Fruit fly (Drosophila melanogaster): ENCODE data around the gene CG32554.
A peak's percentile ranks its signal among the peaks of the same experiment; 100 is the strongest.

The CG32554 gene

dm6 chrX:17830211-17830616 lies 22.3 kb downstream of the CG32554 start:
- TF ChIP-seq insv (optimal IDR thresholded peaks at IDR 0.05) (no peak), ttk (optimal IDR thresholded peaks at IDR 0.05) (no peak), Myc (optimal IDR thresholded peaks at IDR 0.05) (no peak), psq (optimal IDR thresholded peaks at IDR 0.05) (no peak), Sin3A (optimal IDR thresholded peaks at IDR 0.05) (no peak), h (optimal IDR thresholded peaks at IDR 0.05) (no peak)

DNA sequence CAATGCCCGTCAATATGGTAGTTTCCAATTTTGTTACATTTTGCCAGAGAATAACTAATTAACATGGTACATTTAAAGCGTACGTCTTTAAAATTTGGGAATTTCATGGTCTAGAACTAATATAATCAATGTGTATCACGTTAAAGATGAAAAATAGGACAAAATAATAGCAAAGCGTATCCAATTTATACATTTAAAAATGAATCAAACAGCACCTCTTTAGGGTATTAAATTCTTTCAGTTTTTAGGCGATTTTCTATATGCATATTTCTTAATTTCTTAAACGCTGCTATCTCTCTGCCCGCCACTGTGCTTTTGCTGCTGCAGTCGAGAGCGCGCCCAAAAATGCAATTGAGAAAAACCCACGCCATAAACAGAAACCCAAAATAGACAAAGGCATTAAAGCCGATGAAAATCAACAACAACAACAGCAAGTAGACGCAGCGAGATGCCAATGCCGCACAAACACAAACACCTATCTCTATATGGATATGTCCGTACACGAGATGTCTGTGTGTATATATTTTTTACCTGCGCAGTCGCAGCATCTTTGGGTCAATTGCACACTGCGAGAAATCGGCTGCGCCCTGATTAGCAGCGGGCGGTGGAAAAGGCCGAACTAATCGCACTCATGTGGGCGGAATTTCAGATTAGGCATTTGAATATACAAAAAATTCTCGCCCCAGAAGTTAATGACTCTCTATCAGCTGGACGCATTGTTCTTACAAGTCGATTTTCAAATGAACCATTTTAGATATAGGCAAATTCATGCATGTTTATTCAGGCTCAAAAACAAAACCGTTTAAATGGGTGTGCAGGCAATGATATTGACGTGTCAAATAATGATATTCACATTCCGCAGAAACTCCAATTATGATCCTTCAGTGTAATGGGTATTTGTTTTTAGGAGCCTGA lies 23.1 kb downstream of the CG32554 start:
- TF ChIP-seq insv (optimal IDR thresholded peaks at IDR 0.05) (no peak), psq (optimal IDR thresholded peaks at IDR 0.05) (no peak), Sin3A (optimal IDR thresholded peaks at IDR 0.05) (no peak), ttk (optimal IDR thresholded peaks at IDR 0.05) (no peak), h (optimal IDR thresholded peaks at IDR 0.05) (no peak), Myc (optimal IDR thresholded peaks at IDR 0.05) (no peak)

DNA sequence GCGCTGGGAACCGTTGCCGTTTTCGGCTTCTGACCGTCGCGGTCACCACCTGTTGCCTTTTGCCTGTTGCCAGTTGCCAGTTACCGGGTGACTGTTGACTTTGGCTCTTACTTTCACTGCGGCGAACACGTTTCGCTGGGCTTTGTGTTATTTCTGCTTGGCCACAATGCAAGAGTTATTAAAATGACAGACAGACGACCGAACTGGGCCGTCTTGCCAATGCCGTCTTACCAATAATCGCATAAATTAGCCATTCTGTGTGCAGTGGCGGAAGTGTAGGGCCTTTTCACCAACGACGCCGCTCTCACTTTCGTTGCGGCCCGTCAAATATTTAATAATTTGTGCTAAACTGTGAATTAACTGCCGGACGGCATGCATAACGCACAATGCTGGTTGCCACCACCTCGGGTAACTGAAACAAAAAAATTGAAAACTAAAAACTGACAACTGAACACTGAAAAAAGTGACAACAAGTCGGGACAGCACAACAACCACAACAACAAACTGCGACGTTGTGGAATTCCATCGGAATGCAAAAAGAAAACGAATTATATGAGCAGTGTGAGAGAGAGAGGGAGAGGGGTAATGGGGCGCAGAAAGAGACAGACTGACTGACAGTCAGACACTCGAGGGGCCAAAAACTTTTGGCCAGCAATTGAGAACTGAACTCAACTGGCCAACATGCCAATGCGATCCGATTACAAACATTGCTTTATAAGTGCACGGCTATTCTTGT lies 24.0 kb downstream of the CG32554 start:
- TF ChIP-seq h (optimal IDR thresholded peaks at IDR 0.05): no peak
- TF ChIP-seq ttk (optimal IDR thresholded peaks at IDR 0.05): no peak
- no peak for TF ChIP-seq insv (optimal IDR thresholded peaks at IDR 0.05)
- no peak for TF ChIP-seq Myc (optimal IDR thresholded peaks at IDR 0.05)
- no peak for TF ChIP-seq psq (optimal IDR thresholded peaks at IDR 0.05)
- TF ChIP-seq Sin3A (optimal IDR thresholded peaks at IDR 0.05): no peak

dm6 chrX:17826807-17827703 lies 25.4 kb downstream of the CG32554 start, which contains the start of gene Socs16D:
Gene Socs16D, minus strand, starts transcription at chrX:17827564.
- TF ChIP-seq insv (optimal IDR thresholded peaks at IDR 0.05) (peak; percentile 100), psq (optimal IDR thresholded peaks at IDR 0.05) (no peak)

DNA sequence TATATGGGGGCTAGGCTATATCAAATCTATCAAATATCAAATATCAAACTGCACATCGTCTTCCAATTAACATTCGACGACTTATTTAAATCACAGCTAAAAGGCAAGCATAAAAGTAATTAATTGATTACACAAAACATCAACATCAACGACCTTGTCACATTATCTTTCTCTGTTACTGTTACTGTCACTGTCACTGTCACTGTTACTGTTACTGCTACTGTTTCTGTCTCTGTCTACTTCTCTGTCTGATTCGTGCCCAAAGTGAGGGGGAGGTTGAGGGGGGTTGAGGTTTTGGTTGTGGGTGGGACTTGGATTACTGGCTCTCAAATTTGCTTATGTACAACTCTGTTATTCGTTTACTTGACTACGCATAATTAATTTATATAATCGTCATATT lies 31.0 kb downstream of the CG32554 start:
- TF ChIP-seq Sin3A (optimal IDR thresholded peaks at IDR 0.05): no peak
- TF ChIP-seq psq (optimal IDR thresholded peaks at IDR 0.05): no peak
- no peak for TF ChIP-seq Myc (optimal IDR thresholded peaks at IDR 0.05)
- TF ChIP-seq ttk (optimal IDR thresholded peaks at IDR 0.05): no peak
- no peak for TF ChIP-seq h (optimal IDR thresholded peaks at IDR 0.05)
- no peak for TF ChIP-seq insv (optimal IDR thresholded peaks at IDR 0.05)

DNA sequence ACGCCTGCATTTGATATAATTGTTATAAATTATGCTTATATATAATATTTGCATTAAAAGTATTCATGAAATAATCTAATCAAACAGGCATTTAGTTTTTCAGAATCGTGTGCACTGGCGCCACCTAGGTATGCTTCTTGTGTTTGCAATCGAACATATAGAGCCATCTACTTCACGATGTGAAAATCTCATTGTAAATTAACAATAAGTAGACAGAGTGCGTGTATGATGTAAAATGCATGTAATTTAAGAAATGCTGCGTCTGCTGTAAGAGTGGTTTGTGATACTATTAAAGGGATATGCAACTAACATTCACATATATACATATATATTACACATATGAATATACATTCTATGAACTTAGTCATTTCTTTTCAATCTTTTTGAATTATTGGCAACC lies 32.2 kb downstream of the CG32554 start:
- no peak for TF ChIP-seq ttk (optimal IDR thresholded peaks at IDR 0.05)
- no peak for TF ChIP-seq h (optimal IDR thresholded peaks at IDR 0.05)
- no peak for TF ChIP-seq insv (optimal IDR thresholded peaks at IDR 0.05)
- no peak for TF ChIP-seq Sin3A (optimal IDR thresholded peaks at IDR 0.05)
- TF ChIP-seq Myc (optimal IDR thresholded peaks at IDR 0.05): no peak
- no peak for TF ChIP-seq psq (optimal IDR thresholded peaks at IDR 0.05)

DNA sequence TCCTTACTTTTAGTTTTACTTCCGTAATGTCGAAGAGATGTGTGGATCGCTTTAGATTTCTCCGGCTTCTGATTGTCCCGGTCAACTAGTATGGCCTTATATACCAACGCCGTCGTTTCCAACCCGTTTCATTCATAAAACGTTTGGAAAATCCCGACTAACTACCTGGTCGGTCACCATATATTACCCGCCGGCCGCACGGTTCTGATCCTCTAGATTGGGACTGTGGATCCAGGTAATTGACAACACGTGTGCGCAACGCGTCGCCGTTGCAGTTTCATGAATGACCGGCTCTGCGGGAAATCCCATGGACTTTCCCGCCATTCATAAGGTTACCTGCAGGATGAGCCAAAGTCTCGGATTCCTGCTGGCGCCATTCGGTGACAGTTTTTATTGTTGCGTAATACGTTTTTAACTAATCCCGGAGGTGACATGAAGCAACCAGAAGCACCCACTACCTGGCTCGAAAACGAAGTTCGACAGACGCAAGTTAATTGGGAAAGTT lies 32.8 kb downstream of the CG32554 start, which contains the start of gene CG12986:
CG12986 (minus strand) TSS at position 51 of the 505 bp plus-strand sequence.
- TF ChIP-seq insv (optimal IDR thresholded peaks at IDR 0.05) (no peak), Sin3A (optimal IDR thresholded peaks at IDR 0.05) (no peak), Myc (optimal IDR thresholded peaks at IDR 0.05) (no peak), h (optimal IDR thresholded peaks at IDR 0.05) (no peak), psq (optimal IDR thresholded peaks at IDR 0.05) (no peak), ttk (optimal IDR thresholded peaks at IDR 0.05) (no peak)

dm6 chrX:17816437-17816836 lies 36.0 kb downstream of the CG32554 start:
- no peak for TF ChIP-seq h (optimal IDR thresholded peaks at IDR 0.05)
- TF ChIP-seq Myc (optimal IDR thresholded peaks at IDR 0.05): no peak
- no peak for TF ChIP-seq psq (optimal IDR thresholded peaks at IDR 0.05)
- TF ChIP-seq insv (optimal IDR thresholded peaks at IDR 0.05): no peak
- TF ChIP-seq ttk (optimal IDR thresholded peaks at IDR 0.05): no peak
- TF ChIP-seq Sin3A (optimal IDR thresholded peaks at IDR 0.05): no peak

DNA sequence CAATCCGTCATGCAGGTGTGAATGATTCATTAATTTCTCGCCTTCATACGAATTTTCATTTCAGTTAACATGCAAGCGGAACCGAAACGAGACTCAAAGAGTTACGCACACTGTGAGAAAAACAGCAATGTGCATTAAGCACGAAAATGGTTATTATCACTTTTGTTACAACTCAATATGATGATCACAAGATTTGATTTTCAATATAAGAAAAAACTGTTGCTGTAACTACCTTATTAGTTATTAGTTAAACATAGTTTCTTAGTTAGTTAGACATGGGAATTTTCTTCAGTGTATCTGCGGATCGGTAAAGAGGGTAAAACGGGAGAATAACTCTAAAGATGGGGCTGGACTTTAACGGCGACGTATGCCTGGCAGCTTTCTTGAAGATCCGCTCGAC lies 37.7 kb downstream of the CG32554 start:
- TF ChIP-seq ttk (optimal IDR thresholded peaks at IDR 0.05) (no peak), Myc (optimal IDR thresholded peaks at IDR 0.05) (no peak), Sin3A (optimal IDR thresholded peaks at IDR 0.05) (no peak), psq (optimal IDR thresholded peaks at IDR 0.05) (no peak), insv (optimal IDR thresholded peaks at IDR 0.05) (no peak), h (optimal IDR thresholded peaks at IDR 0.05) (no peak)

DNA sequence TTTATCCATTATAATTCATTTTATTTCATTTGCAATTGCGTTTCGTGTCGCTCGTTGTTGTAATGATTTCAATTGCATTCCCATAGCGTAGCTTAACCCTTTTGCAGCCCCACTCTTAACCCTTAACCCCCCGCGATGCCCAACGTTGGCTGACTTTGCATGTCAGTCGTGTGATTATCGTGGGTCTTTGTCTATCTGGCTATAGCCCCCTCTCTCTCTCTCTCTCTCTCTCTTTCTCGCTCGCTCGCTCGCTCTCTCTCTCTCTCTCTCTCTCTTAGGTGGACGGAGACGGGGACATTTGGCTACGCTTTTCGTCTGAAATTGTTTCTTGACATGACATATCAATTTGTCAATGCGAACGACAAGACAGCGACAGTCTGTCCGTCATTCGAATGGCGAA lies 40.3 kb downstream of the CG32554 start:
- TF ChIP-seq Sin3A (optimal IDR thresholded peaks at IDR 0.05): no peak
- TF ChIP-seq h (optimal IDR thresholded peaks at IDR 0.05): no peak
- no peak for TF ChIP-seq ttk (optimal IDR thresholded peaks at IDR 0.05)
- TF ChIP-seq insv (optimal IDR thresholded peaks at IDR 0.05): no peak
- no peak for TF ChIP-seq Myc (optimal IDR thresholded peaks at IDR 0.05)
- no peak for TF ChIP-seq psq (optimal IDR thresholded peaks at IDR 0.05)

DNA sequence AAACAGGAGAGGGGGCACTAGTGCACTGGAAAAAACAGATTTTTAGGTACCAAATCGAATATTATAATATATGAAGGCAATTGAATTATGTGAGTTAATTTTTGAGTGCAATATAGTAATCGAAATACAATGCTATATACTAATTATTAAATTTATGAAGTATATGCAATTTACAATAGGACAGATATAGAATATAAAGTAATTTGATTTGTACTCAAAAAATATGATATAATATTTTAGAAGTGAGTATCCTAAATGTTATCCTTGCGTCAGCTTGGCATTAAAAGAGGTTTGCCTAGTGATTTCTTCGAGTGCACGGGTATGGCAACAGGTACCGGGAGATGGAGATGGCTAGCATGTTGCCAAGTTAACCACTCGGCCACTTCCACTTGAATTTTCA lies 45.5 kb downstream of the CG32554 start:
- TF ChIP-seq h (optimal IDR thresholded peaks at IDR 0.05): no peak
- TF ChIP-seq Sin3A (optimal IDR thresholded peaks at IDR 0.05): no peak
- no peak for TF ChIP-seq insv (optimal IDR thresholded peaks at IDR 0.05)
- TF ChIP-seq ttk (optimal IDR thresholded peaks at IDR 0.05): no peak
- TF ChIP-seq psq (optimal IDR thresholded peaks at IDR 0.05): no peak
- TF ChIP-seq Myc (optimal IDR thresholded peaks at IDR 0.05): no peak
